Worm (Caenorhabditis elegans) whole organism, L3 larva: ENCODE measurements around the gene C15H9.2.

Experiments used
- R02D3.7 ChIP-seq: fragments of 150-350 bp; optimal IDR thresholded peaks from 2 replicates; lab custom pipeline; 2014; ENCODE audit warnings: missing biosample characterization, missing genetic modification characterization
- ZK546.5 ChIP-seq: sonication (generic microtip); optimal IDR thresholded peaks from 2 replicates; lab custom pipeline; 2017; ENCODE audit warnings: missing biosample characterization, missing genetic modification characterization
- aly-2 ChIP-seq: fragments of 150-350 bp; optimal IDR thresholded peaks from 2 replicates; lab custom pipeline; 2014; ENCODE audit warnings: missing biosample characterization, missing genetic modification characterization
- ama-1 ChIP-seq: fragments of 150-350 bp; optimal IDR thresholded peaks from 2 replicates; lab custom pipeline; 2018
- ceh-16 ChIP-seq: sonication (generic microtip); optimal IDR thresholded peaks from 2 replicates; lab custom pipeline; 2017; ENCODE audit warnings: missing biosample characterization, missing genetic modification characterization
- ceh-28 ChIP-seq: fragments of 150-350 bp; optimal IDR thresholded peaks from 2 replicates; lab custom pipeline; 2014; ENCODE audit warnings: missing biosample characterization, missing genetic modification reagents, missing genetic modification characterization
- ceh-82 ChIP-seq: fragments of 150-350 bp; optimal IDR thresholded peaks from 2 replicates; lab custom pipeline; 2014; ENCODE audit warnings: missing biosample characterization, missing genetic modification characterization
- ceh-9 ChIP-seq: sonication (generic microtip); optimal IDR thresholded peaks from 2 replicates; lab custom pipeline; 2018; ENCODE audit warnings: missing biosample characterization, missing genetic modification characterization
- daf-12 ChIP-seq: fragments of 150-350 bp; optimal IDR thresholded peaks from 2 replicates; lab custom pipeline; 2014; ENCODE audit warnings: missing biosample characterization, missing genetic modification reagents, missing genetic modification characterization
- egl-27 ChIP-seq: sonication (generic microtip); optimal IDR thresholded peaks from 4 replicates; lab custom pipeline; 2017; ENCODE audit warnings: missing biosample characterization, missing genetic modification reagents, missing genetic modification characterization
- egl-5 ChIP-seq: fragments of 150-350 bp; optimal IDR thresholded peaks from 2 replicates; lab custom pipeline; 2017; ENCODE audit warnings: missing biosample characterization, missing genetic modification reagents, missing genetic modification characterization, inconsistent platforms
- elt-1 ChIP-seq: fragments of 150-350 bp; optimal IDR thresholded peaks from 2 replicates; lab custom pipeline; 2014; ENCODE audit warnings: missing biosample characterization, missing genetic modification characterization
- elt-2 ChIP-seq: sonication (generic microtip); optimal IDR thresholded peaks from 2 replicates; lab custom pipeline; 2016; ENCODE audit warnings: missing genetic modification reagents, mild to moderate bottlenecking, missing genetic modification characterization, missing compliant biosample characterization
- elt-3 ChIP-seq, 3 experiments: fragments of 150-350 bp in 1 of 3; sonication (generic microtip) in 2 of 3; optimal IDR thresholded peaks; 2 replicates in 2 of 3; 4 replicates in 1 of 3; lab custom pipeline; 2014 to 2017; ENCODE audit warnings: missing biosample characterization in 3 of 3, missing genetic modification characterization in 3 of 3
- eor-1 ChIP-seq, 2 experiments: fragments of 150-350 bp; optimal IDR thresholded peaks; 2 replicates each; lab custom pipeline; 2014 to 2018; ENCODE audit warnings: missing biosample characterization in 2 of 2, missing genetic modification characterization in 2 of 2
- fkh-10 ChIP-seq: sonication (generic microtip); optimal IDR thresholded peaks from 2 replicates; lab custom pipeline; 2017; ENCODE audit warnings: missing biosample characterization, missing genetic modification reagents, missing genetic modification characterization
- fkh-2 ChIP-seq: fragments of 150-350 bp; optimal IDR thresholded peaks from 2 replicates; lab custom pipeline; 2014; ENCODE audit warnings: missing biosample characterization, missing genetic modification reagents, missing genetic modification characterization
- hmg-11 ChIP-seq: sonication (generic microtip); optimal IDR thresholded peaks from 2 replicates; lab custom pipeline; 2016; ENCODE audit warnings: missing genetic modification characterization, missing compliant biosample characterization
- jun-1 ChIP-seq: fragments of 150-350 bp; optimal IDR thresholded peaks from 2 replicates; lab custom pipeline; 2014; ENCODE audit warnings: missing biosample characterization, missing genetic modification reagents, missing genetic modification characterization
- lin-15B ChIP-seq: fragments of 150-350 bp; optimal IDR thresholded peaks from 2 replicates; lab custom pipeline; 2014; ENCODE audit warnings: missing biosample characterization, missing genetic modification characterization
- lin-39 ChIP-seq: fragments of 150-350 bp; optimal IDR thresholded peaks from 2 replicates; lab custom pipeline; 2018; ENCODE audit warnings: missing biosample characterization, missing genetic modification reagents, missing genetic modification characterization
- lsy-12 ChIP-seq: sonication (generic microtip); optimal IDR thresholded peaks from 2 replicates; lab custom pipeline; 2016; ENCODE audit warnings: mild to moderate bottlenecking, missing genetic modification characterization, missing compliant biosample characterization
- mdl-1 ChIP-seq: fragments of 150-350 bp; optimal IDR thresholded peaks from 2 replicates; lab custom pipeline; 2014; ENCODE audit warnings: missing biosample characterization, missing genetic modification characterization
- mml-1 ChIP-seq: fragments of 150-350 bp; sonication (generic microtip); optimal IDR thresholded peaks from 3 replicates; lab custom pipeline; 2014; ENCODE audit warnings: missing biosample characterization, missing genetic modification characterization
- nfya-1 ChIP-seq: sonication (generic microtip); optimal IDR thresholded peaks from 2 replicates; lab custom pipeline; 2017; ENCODE audit warnings: missing genetic modification characterization, mild to moderate bottlenecking, missing compliant biosample characterization, antibody characterized with exemption, moderate library complexity; ENCODE audit not compliant: insufficient read depth
- nhr-11 ChIP-seq: fragments of 150-350 bp; optimal IDR thresholded peaks from 2 replicates; lab custom pipeline; 2014; ENCODE audit warnings: missing biosample characterization, missing genetic modification characterization
- nhr-12 ChIP-seq: fragments of 150-350 bp; optimal IDR thresholded peaks from 2 replicates; lab custom pipeline; 2014; ENCODE audit warnings: missing biosample characterization, missing genetic modification characterization
- nhr-23 ChIP-seq: fragments of 150-350 bp; optimal IDR thresholded peaks from 2 replicates; lab custom pipeline; 2014; ENCODE audit warnings: missing biosample characterization, missing genetic modification reagents, missing genetic modification characterization
- nhr-237 ChIP-seq: fragments of 150-350 bp; optimal IDR thresholded peaks from 2 replicates; lab custom pipeline; 2014; ENCODE audit warnings: missing biosample characterization, missing genetic modification characterization
- nhr-25 ChIP-seq: sonication (generic microtip); optimal IDR thresholded peaks from 2 replicates; lab custom pipeline; 2017; ENCODE audit warnings: missing biosample characterization, missing genetic modification characterization
- nhr-28 ChIP-seq: fragments of 150-350 bp; optimal IDR thresholded peaks from 2 replicates; lab custom pipeline; 2014; ENCODE audit warnings: missing biosample characterization, missing genetic modification characterization
- nhr-43 ChIP-seq: sonication (generic microtip); optimal IDR thresholded peaks from 2 replicates; lab custom pipeline; 2016; ENCODE audit warnings: mild to moderate bottlenecking, missing genetic modification characterization, missing compliant biosample characterization; ENCODE audit not compliant: poor library complexity, severe bottlenecking
- nhr-67 ChIP-seq: fragments of 150-350 bp; optimal IDR thresholded peaks from 2 replicates; lab custom pipeline; 2014; ENCODE audit warnings: missing biosample characterization, missing genetic modification characterization
- nhr-76 ChIP-seq: fragments of 150-350 bp; sonication (generic microtip); optimal IDR thresholded peaks from 5 replicates; lab custom pipeline; 2014; ENCODE audit warnings: missing biosample characterization, missing genetic modification characterization
- nhr-77 ChIP-seq: fragments of 150-350 bp; optimal IDR thresholded peaks from 2 replicates; lab custom pipeline; 2014; ENCODE audit warnings: missing biosample characterization, missing genetic modification characterization
- pha-4 ChIP-seq: fragments of 150-350 bp; optimal IDR thresholded peaks from 2 replicates; lab custom pipeline; 2014; ENCODE audit warnings: missing biosample characterization, missing genetic modification reagents, missing genetic modification characterization
- pqm-1 ChIP-seq: fragments of 150-350 bp; optimal IDR thresholded peaks from 2 replicates; lab custom pipeline; 2017; ENCODE audit warnings: missing biosample characterization, missing genetic modification characterization, inconsistent platforms
- sea-2 ChIP-seq: fragments of 150-350 bp; sonication (generic microtip); optimal IDR thresholded peaks from 4 replicates; lab custom pipeline; 2014; ENCODE audit warnings: missing biosample characterization, missing genetic modification reagents, missing genetic modification characterization
- skn-1 ChIP-seq: fragments of 150-350 bp; optimal IDR thresholded peaks from 2 replicates; lab custom pipeline; 2014; ENCODE audit warnings: missing biosample characterization, missing genetic modification characterization
- snpc-4 ChIP-seq: fragments of 150-350 bp; optimal IDR thresholded peaks from 2 replicates; lab custom pipeline; 2014; ENCODE audit warnings: missing biosample characterization, missing genetic modification characterization
- tbx-2 ChIP-seq: sonication (generic microtip); optimal IDR thresholded peaks from 2 replicates; lab custom pipeline; 2016; ENCODE audit warnings: mild to moderate bottlenecking, missing genetic modification characterization, missing compliant biosample characterization
- unc-39 ChIP-seq: sonication (generic microtip); optimal IDR thresholded peaks from 4 replicates; lab custom pipeline; 2017; ENCODE audit warnings: missing biosample characterization, missing genetic modification characterization
- zag-1 ChIP-seq: fragments of 150-350 bp; optimal IDR thresholded peaks from 2 replicates; lab custom pipeline; 2014; ENCODE audit warnings: missing biosample characterization, missing genetic modification characterization
- ztf-4 ChIP-seq: fragments of 150-350 bp; optimal IDR thresholded peaks from 2 replicates; lab custom pipeline; 2014; ENCODE audit warnings: missing biosample characterization, missing genetic modification characterization

C15H9.2 gene

DNA sequence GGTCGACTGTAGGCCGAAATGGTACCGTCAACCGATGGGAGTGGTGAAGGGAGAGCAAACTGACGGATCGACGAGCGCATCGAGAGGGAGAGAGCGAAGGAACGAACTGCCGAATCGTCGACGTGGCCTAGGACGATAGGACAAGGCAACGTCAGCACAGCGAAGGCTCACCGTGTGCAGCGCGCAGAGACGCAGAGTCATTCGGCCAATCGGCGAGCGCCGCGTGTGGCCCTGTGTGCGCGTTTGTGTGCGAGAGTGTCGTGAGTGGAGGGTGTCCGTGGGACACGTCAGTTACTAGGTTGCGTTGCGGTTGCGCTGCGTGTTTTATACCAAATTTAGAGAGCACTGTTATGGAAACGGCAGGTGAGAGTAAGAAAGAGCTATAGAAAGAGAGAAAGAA, 26.4 kb upstream of the C15H9.2 start, which contains the start of gene hsp-3 (continued):
- peak; percentile 95 for TF ChIP-seq lin-15B
- peak; percentile 81 for TF ChIP-seq ceh-82
- TF ChIP-seq egl-27: peak; percentile 52
- peak; percentile 88 for TF ChIP-seq nhr-43 (tag; lab: Kevin White, UChicago)
- no peak for TF ChIP-seq ceh-16 (tag; lab: Kevin White, UChicago)
- TF ChIP-seq jun-1 (tag; lab: Kevin White, UChicago): peak; percentile 97
- TF ChIP-seq aly-2 (tag; lab: Kevin White, UChicago): no peak
- peak; percentile 18 for TF ChIP-seq mml-1 (tag; lab: Kevin White, UChicago)
- TF ChIP-seq pha-4 (tag; lab: Kevin White, UChicago): peak; percentile 95
- TF ChIP-seq snpc-4: peak; percentile 59
- no peak for TF ChIP-seq eor-1 (tag; optimal IDR thresholded peaks at IDR 0.05; lab: Kevin White, UChicago)
- peak; percentile 59 for TF ChIP-seq nhr-77 (tag; lab: Kevin White, UChicago)
- peak; percentile 86 for TF ChIP-seq tbx-2 (tag; lab: Kevin White, UChicago)
- TF ChIP-seq elt-1 (tag; lab: Kevin White, UChicago): peak; percentile 57

DNA sequence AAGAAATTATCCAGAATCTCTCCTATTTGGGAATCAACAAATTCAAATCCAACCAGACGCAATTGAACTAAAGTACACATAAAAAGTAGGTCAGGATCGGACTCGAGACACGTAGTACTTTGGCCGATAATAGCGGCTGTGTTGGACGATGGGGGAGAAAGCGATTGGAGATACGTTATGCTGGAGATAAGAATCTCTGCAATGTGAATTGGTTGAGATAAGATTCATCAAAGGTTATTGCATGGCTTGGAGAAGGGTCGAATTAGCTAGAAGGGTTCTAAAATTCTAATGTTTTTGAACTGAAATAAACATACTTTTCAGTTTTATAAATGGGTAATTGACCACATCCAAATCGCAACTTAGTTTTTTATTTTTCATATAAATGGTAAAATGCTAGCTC, 25.8 kb upstream of the C15H9.2 start:
- TF ChIP-seq zag-1 (tag; lab: Kevin White, UChicago) (no peak), lin-39 (no peak), hmg-11 (no peak), nhr-43 (tag; lab: Kevin White, UChicago) (peak; percentile 27), nhr-28 (tag; lab: Kevin White, UChicago) (no peak), ceh-82 (no peak), pha-4 (tag; lab: Kevin White, UChicago) (no peak), ZK546.5 (tag; lab: Kevin White, UChicago) (no peak), sea-2 (no peak), fkh-2 (no peak), ama-1 (lab: Kevin White, UChicago) (no peak), ceh-16 (tag; lab: Kevin White, UChicago) (no peak), fkh-10 (GFP tag; lab: Kevin White, UChicago) (no peak), snpc-4 (no peak), nhr-76 (no peak), skn-1 (tag; lab: Kevin White, UChicago) (no peak), unc-39 (tag; lab: Kevin White, UChicago) (no peak), mml-1 (tag; lab: Kevin White, UChicago) (no peak), elt-1 (tag; lab: Kevin White, UChicago) (peak; percentile 95), aly-2 (tag; lab: Kevin White, UChicago) (no peak), nhr-25 (tag; lab: Kevin White, UChicago) (peak; percentile 51), lin-15B (no peak), daf-12 (tag; lab: Kevin White, UChicago) (no peak), nhr-23 (tag; lab: Kevin White, UChicago) (peak; percentile 88), ztf-4 (tag; lab: Kevin White, UChicago) (no peak)

DNA sequence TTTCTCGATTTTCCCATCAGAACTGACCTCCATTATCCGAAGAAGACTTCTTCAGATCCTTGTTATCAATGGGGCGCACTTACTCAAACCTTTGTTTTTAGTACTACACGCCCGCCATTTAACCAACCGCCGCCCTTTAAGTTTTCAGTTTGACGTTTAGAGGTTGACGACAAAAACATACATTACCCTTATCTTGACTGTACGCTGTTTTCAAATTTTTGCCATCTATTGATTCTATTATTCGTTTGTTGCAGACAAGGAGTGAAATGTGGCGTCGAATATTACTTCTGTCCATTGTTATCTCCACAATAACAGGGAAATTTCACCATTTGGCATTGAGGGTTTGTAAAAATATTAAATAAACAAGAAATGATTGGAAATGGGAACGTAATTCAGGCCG, 25.3 kb upstream of the C15H9.2 start, which contains the start of gene C15H9.5:
Gene C15H9.5 (plus strand): TSS at position 255 of the 400 bp plus-strand sequence.
- TF ChIP-seq ZK546.5 (tag; lab: Kevin White, UChicago) (no peak), egl-27 (no peak), jun-1 (tag; lab: Kevin White, UChicago) (no peak), ztf-4 (tag; lab: Kevin White, UChicago) (no peak), snpc-4 (no peak), mdl-1 (tag; lab: Kevin White, UChicago) (no peak), ceh-16 (tag; lab: Kevin White, UChicago) (no peak), ama-1 (lab: Kevin White, UChicago) (no peak), fkh-2 (no peak), tbx-2 (tag; lab: Kevin White, UChicago) (no peak), nhr-28 (tag; lab: Kevin White, UChicago) (no peak), aly-2 (tag; lab: Kevin White, UChicago) (no peak), ceh-28 (tag; lab: Kevin White, UChicago) (no peak), sea-2 (no peak), nhr-76 (no peak), fkh-10 (GFP tag; lab: Kevin White, UChicago) (no peak), lsy-12 (tag; lab: Kevin White, UChicago) (no peak), hmg-11 (no peak), R02D3.7 (tag; lab: Kevin White, UChicago) (no peak), egl-5 (no peak), elt-1 (tag; lab: Kevin White, UChicago) (no peak), nhr-237 (no peak), nhr-23 (tag; lab: Kevin White, UChicago) (no peak), ceh-9 (no peak), nhr-77 (tag; lab: Kevin White, UChicago) (no peak), nhr-25 (tag; lab: Kevin White, UChicago) (no peak), nhr-43 (tag; lab: Kevin White, UChicago) (no peak), pha-4 (tag; lab: Kevin White, UChicago) (peak; percentile 26), elt-2 (tag; lab: Kevin White, UChicago) (peak; percentile 46), nhr-67 (no peak), pqm-1 (tag; lab: Kevin White, UChicago) (peak; percentile 15), nhr-11 (tag; lab: Kevin White, UChicago) (no peak), zag-1 (tag; lab: Kevin White, UChicago) (no peak), elt-3 (tag; optimal IDR thresholded peaks at IDR 0.05; lab: Kevin White, UChicago) (no peak), ceh-82 (no peak), lin-15B (peak; percentile 14), mml-1 (tag; lab: Kevin White, UChicago) (no peak), nfya-1 (tag; lab: Kevin White, UChicago) (peak; percentile 62), eor-1 (tag; optimal IDR thresholded peaks at IDR 0.05; lab: Kevin White, UChicago) (no peak), nhr-12 (no peak), skn-1 (tag; lab: Kevin White, UChicago) (peak; percentile 29), unc-39 (tag; lab: Kevin White, UChicago) (no peak)
